Fruit fly (Drosophila melanogaster): Measurements from ENCODE around the gene bai.

DNA sequence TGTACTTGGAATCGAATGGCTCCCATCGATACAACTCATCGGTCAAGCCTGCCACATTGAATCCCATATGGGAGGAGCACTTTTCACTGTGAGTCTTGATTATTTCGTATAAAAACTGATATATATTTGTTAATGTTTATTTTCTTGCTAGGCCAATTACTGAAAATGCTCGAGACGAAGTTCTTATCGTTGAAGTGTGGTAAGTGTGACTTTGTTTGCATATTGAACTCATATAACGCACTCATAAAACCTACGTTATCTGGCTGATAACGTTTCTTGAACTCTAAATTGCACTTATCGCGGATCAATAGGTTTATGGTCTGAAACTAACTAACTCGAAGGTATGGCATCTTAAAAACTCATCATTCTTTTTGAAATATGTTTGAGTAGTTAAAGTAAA is 21.3 kb downstream of the bai start:
- TF ChIP-seq psq (optimal IDR thresholded peaks at IDR 0.05) = no peak
- no peak for TF ChIP-seq usp (GFP tag; optimal IDR thresholded peaks at IDR 0.05)
- no peak for TF ChIP-seq CG8478 (optimal IDR thresholded peaks at IDR 0.05)
- no peak for TF ChIP-seq pan (optimal IDR thresholded peaks at IDR 0.05)
- TF ChIP-seq Dll (optimal IDR thresholded peaks at IDR 0.05) = no peak
- no peak for TF ChIP-seq EcR (GFP tag; optimal IDR thresholded peaks at IDR 0.05)

Measured in whole organism.